Worm (Caenorhabditis elegans) whole organism, L1 larva: ENCODE measurements around the gene math-31.

Experiments used
- aha-1 ChIP-seq: fragments of 150-350 bp; optimal IDR thresholded peaks from 2 replicates; lab custom pipeline; 2014; ENCODE audit warnings: missing biosample characterization, missing genetic modification characterization
- unc-86 ChIP-seq: sonication (generic microtip); optimal IDR thresholded peaks from 2 replicates; lab custom pipeline; 2016; ENCODE audit warnings: missing genetic modification characterization, missing compliant biosample characterization

DNA sequence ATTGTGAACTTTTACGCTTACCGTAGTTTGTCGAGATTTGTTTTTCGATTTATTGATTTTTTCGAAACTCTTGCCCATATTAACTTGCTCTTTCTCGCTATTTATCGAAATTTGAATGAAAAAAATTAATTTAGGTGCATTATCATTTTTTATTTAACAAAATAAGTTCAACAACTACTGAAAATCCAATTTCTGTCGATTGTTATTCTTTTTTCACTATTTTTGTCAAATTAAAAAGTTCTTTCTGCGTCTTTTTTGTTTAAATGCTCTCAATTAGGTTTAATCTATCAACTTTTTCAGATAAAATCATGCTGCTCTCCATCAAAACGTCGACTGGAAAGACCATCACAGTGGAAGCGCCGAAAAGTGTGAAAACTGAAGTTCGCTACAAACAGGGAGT lies 13.5 kb upstream of the math-31 start, which contains the start of gene F52C6.2:
- TF ChIP-seq unc-86 (tag; lab: Kevin White, UChicago): no peak
- TF ChIP-seq aha-1: no peak
